Fruit fly (Drosophila melanogaster) whole organism, pupa: ENCODE results near the gene CG10561.

Experiments
- CG10348 ChIP-seq: fragments of 200-800 bp; sonication (Bioruptor generic); IDR thresholded peaks from 2 replicates; pipeline ENCODE4 v1.3.6; 2022; ENCODE audit warnings: missing biosample characterization, missing genetic modification characterization
- CG12605 ChIP-seq: fragments of 200-800 bp; sonication (Bioruptor generic); IDR thresholded peaks from 2 replicates; pipeline ENCODE4 v1.3.6; 2022; ENCODE audit warnings: missing biosample characterization, missing genetic modification characterization
- CG13204 ChIP-seq: fragments of 200-800 bp; sonication (Bioruptor generic); optimal IDR thresholded peaks from 2 replicates; lab custom pipeline; 2018; ENCODE audit warnings: missing biosample characterization, mild to moderate bottlenecking, missing genetic modification characterization, moderate library complexity
- CG14655 ChIP-seq: fragments of 200-800 bp; sonication (Bioruptor generic); optimal IDR thresholded peaks from 3 replicates; lab custom pipeline; 2017; ENCODE audit warnings: mild to moderate bottlenecking, missing biosample characterization, missing genetic modification reagents, missing genetic modification characterization
- CG15710 ChIP-seq: fragments of 200-800 bp; sonication (Bioruptor generic); optimal IDR thresholded peaks from 2 replicates; lab custom pipeline; 2018; ENCODE audit warnings: missing biosample characterization, mild to moderate bottlenecking, missing genetic modification characterization, moderate library complexity
- CG17806 ChIP-seq: fragments of 200-800 bp; sonication (Bioruptor generic); optimal IDR thresholded peaks from 2 replicates; lab custom pipeline; 2018; ENCODE audit warnings: missing biosample characterization, mild to moderate bottlenecking, missing genetic modification characterization, moderate library complexity
- CG32121 ChIP-seq: fragments of 200-800 bp; sonication (Bioruptor generic); IDR thresholded peaks from 2 replicates; pipeline ENCODE4 v1.3.6; 2022; ENCODE audit warnings: missing biosample characterization, missing genetic modification characterization
- CG34367 ChIP-seq: fragments of 200-800 bp; sonication (Bioruptor generic); optimal IDR thresholded peaks from 2 replicates; lab custom pipeline; 2018; ENCODE audit warnings: missing biosample characterization, mild to moderate bottlenecking, missing genetic modification characterization
- CG4496 ChIP-seq: fragments of 200-800 bp; sonication (Bioruptor generic); IDR thresholded peaks from 3 replicates; pipeline ENCODE4 v1.3.6; 2022; ENCODE audit warnings: missing biosample characterization, missing genetic modification characterization
- CG8159 ChIP-seq: fragments of 200-800 bp; sonication (Bioruptor generic); optimal IDR thresholded peaks from 3 replicates; lab custom pipeline; 2018; ENCODE audit warnings: missing biosample characterization, mild to moderate bottlenecking, missing genetic modification characterization, moderate library complexity
- CG8301 ChIP-seq: fragments of 200-800 bp; sonication (Bioruptor generic); optimal IDR thresholded peaks from 2 replicates; lab custom pipeline; 2018; ENCODE audit warnings: missing biosample characterization, mild to moderate bottlenecking, missing genetic modification characterization
- CG9948 ChIP-seq: fragments of 200-800 bp; sonication (Bioruptor generic); optimal IDR thresholded peaks from 2 replicates; lab custom pipeline; 2018; ENCODE audit warnings: missing biosample characterization, mild to moderate bottlenecking, missing genetic modification characterization, moderate library complexity
- D1 ChIP-seq: fragments of 200-800 bp; sonication (Bioruptor generic); optimal IDR thresholded peaks from 2 replicates; lab custom pipeline; 2018; ENCODE audit warnings: missing biosample characterization, mild to moderate bottlenecking, missing genetic modification characterization, moderate library complexity
- EcR ChIP-seq: fragments of 200-800 bp; sonication (Bioruptor generic); optimal IDR thresholded peaks from 3 replicates; lab custom pipeline; 2019; ENCODE audit warnings: missing biosample characterization, missing genetic modification characterization, mild to moderate bottlenecking, moderate library complexity, missing genetic modification reagents
- Ets98B ChIP-seq: fragments of 200-800 bp; sonication (Bioruptor generic); IDR thresholded peaks from 2 replicates; pipeline ENCODE4 v1.3.6; 2022; ENCODE audit warnings: missing biosample characterization, missing genetic modification characterization
- Pif1A ChIP-seq: fragments of 200-800 bp; sonication (Bioruptor generic); optimal IDR thresholded peaks from 3 replicates; lab custom pipeline; 2016; ENCODE audit warnings: missing biosample characterization, missing genetic modification characterization
- Pif1B ChIP-seq: fragments of 200-800 bp; sonication (Bioruptor generic); optimal IDR thresholded peaks from 3 replicates; lab custom pipeline; 2016; ENCODE audit warnings: missing biosample characterization, missing genetic modification characterization
- Snoo ChIP-seq: fragments of 200-800 bp; sonication (Bioruptor generic); optimal IDR thresholded peaks from 3 replicates; lab custom pipeline; 2017; ENCODE audit warnings: missing biosample characterization, mild to moderate bottlenecking, missing genetic modification characterization, inconsistent platforms
- fd96Ca ChIP-seq: fragments of 200-800 bp; sonication (Bioruptor generic); IDR thresholded peaks from 3 replicates; pipeline ENCODE4 v1.3.6; 2022; ENCODE audit warnings: missing biosample characterization, missing genetic modification characterization
- gl ChIP-seq: fragments of 200-800 bp; sonication (Bioruptor generic); optimal IDR thresholded peaks from 2 replicates; lab custom pipeline; 2018; ENCODE audit warnings: missing biosample characterization, mild to moderate bottlenecking, missing genetic modification characterization
- rn ChIP-seq: fragments of 200-800 bp; sonication (Bioruptor generic); IDR thresholded peaks from 2 replicates; pipeline ENCODE4 v1.3.6; 2022; ENCODE audit warnings: missing biosample characterization, missing genetic modification characterization

Gene CG10561

dm6 chr2L:19156737-19157287 lies 42.6 kb downstream of the CG10561 start:
- TF ChIP-seq CG34367 (no peak), CG12605 (GFP tag; lab: Robert Waterston, UW) (no peak), CG10348 (no peak), Pif1B (no peak), D1 (tag; lab: Kevin White, UChicago) (no peak), CG4496 (GFP tag; lab: Robert Waterston, UW) (peak; percentile 28; the same call in 1 of the 3 replicates), CG13204 (no peak), EcR (GFP tag; lab: Kevin White, UChicago) (peak; percentile 94), CG14655 (GFP tag; lab: Kevin White, UChicago) (no peak), gl (tag; lab: Kevin White, UChicago) (no peak)

DNA sequence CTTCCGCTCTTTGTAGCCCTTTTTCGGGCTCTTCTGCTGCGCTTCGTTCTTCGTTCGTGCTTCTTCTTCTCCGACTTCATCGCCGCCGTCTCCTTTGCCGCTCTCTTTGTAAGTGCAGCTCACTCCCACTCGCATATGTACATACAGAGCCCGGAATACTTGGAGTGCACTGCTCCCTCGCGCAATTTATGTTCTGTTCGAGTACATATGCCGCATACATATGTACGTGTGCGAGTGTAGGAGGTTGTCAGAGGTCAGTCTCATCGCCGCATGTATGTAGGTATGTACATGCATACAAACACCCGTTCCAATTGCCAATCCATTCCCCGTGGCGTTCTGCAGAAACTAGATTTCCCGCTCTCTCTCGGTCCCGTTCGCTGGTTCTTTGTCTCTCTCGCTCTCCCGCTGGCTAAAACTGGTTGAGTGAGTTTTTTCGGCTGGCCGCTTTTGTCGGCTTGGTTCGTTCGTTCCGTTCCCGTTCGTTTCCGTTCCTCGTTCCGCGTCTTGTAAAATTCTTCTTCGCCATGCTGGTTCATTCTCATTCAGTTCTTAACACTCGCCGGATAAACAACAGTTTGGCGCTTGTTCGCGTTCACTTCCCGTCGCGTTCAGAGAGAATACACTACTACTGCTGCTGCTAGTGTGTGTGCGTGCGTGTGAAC lies 43.9 kb downstream of the CG10561 start:
- TF ChIP-seq EcR (GFP tag; lab: Kevin White, UChicago) (peak; percentile 99), Pif1B (peak; percentile 24), CG13204 (peak; percentile 43), CG34367 (peak; percentile 6), Ets98B (GFP tag; lab: Robert Waterston, UW) (peak; percentile 61; the same call in 1 of the 2 replicates), CG17806 (peak; percentile 3), D1 (tag; lab: Kevin White, UChicago) (no peak), CG8301 (no peak), fd96Ca (GFP tag; lab: Robert Waterston, UW) (no peak), Pif1A (peak; percentile 52), Snoo (tag; lab: Kevin White, UChicago) (peak; percentile 41), CG8159 (peak; percentile 45), CG12605 (GFP tag; lab: Robert Waterston, UW) (peak; percentile 47; the same call in 1 of the 2 replicates), CG9948 (tag; lab: Kevin White, UChicago) (no peak), CG4496 (GFP tag; lab: Robert Waterston, UW) (peak; percentile 7; the same call in 1 of the 3 replicates)

DNA sequence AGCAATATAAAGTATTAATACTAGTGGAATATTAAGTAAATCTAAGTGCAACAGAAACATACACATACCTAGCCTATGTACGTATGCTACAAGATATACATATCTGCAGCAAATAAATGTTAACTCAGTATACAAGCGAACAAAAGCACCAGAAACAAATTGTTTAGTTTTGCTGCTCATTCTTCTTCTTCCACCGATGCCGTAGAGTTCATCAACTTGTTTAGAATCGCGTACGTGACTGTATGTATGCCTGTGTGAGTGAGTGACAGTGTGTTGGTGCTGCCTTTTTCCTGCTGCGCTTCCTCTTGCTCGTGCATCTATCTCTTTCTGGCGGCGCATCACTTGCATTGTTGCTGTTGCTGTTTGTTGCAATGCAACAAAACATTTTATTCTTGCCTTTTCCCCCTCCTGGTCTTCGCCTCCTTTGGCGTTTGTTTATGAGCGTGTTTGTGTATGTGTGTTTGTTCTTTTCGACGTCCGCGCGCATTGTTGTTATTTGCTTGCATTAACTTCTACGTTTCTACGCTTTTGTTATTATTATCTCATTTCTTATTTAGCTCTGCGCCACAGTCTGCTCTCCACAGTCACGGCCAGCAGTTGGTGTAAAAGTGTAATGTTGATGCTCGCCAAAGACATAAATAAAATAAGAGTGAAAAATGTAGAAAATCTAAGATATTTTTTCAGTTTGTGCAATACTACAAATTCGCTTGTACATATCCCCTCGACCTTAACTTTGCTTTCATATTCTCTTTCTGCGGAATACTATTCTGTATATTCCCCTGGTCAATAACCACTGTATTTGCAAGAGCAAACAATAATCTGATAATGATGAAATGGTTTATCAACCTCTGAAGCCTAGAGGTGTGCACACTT lies 44.7 kb downstream of the CG10561 start:
- peak; percentile 33 for TF ChIP-seq CG17806
- TF ChIP-seq CG12605 (GFP tag; lab: Robert Waterston, UW): no peak
- peak; percentile 61 for TF ChIP-seq CG4496 (GFP tag; lab: Robert Waterston, UW)
- TF ChIP-seq CG14655 (GFP tag; lab: Kevin White, UChicago): peak; percentile 70
- TF ChIP-seq CG34367: no peak
- TF ChIP-seq rn (GFP tag; lab: Robert Waterston, UW): 0 out of 2 replicates have a peak, but pooled peaks have one; percentile 21
- TF ChIP-seq CG15710: peak; percentile 29
- TF ChIP-seq D1 (tag; lab: Kevin White, UChicago): no peak
- peak; percentile 55 for TF ChIP-seq CG32121
- no peak for TF ChIP-seq gl (tag; lab: Kevin White, UChicago)
- peak; percentile 53 for TF ChIP-seq CG8159
- peak; percentile 67; the same call in 2 of the 3 replicates for TF ChIP-seq fd96Ca (GFP tag; lab: Robert Waterston, UW)
- peak; percentile 26 for TF ChIP-seq CG9948 (tag; lab: Kevin White, UChicago)
- TF ChIP-seq Snoo (tag; lab: Kevin White, UChicago): peak; percentile 27
- peak; percentile 43; the same call in 1 of the 2 replicates for TF ChIP-seq Ets98B (GFP tag; lab: Robert Waterston, UW)
- TF ChIP-seq EcR (GFP tag; lab: Kevin White, UChicago): peak; percentile 43
- peak; percentile 51 for TF ChIP-seq Pif1A
- TF ChIP-seq Pif1B: peak; percentile 10
- no peak for TF ChIP-seq CG10348
- no peak for TF ChIP-seq CG13204
- peak; percentile 61 for TF ChIP-seq CG8301

DNA sequence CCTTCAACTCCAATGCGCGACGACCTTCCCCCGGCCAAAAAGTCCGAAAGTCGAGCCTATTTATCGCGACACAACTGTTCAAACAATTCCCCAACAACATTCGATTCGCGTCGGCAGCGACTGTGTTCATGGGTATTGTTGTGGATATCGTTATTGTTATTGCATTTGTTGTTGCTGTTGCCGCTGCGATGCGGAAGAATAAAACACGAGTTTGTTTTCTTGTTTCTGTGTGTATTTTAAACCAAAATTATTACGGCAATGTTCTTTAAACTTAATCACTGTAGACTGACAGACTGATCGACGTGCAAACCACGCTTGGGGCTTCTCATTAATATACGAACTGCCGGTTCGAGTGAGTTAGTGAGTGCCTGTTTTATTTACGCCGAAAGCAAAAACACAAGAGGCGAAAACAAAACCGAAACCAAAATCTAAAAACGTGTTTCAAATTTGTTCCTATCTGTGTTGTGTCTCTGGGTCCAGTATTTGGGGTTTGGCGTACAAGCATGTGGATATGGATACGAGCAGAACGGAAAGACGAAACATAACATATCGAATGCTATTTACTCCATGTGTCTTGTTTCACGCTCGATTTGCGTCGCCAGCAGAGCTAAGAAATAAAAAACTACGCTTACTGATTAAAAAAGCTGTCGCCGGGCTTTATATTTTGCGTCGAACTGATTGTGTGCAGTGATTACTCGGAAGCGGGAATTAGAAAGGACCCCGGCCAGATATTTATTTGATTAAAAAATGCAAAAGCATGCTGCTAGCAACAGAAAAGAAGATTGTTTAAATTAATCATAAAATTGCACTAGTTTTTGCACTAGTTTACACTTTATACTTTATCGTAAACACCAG lies 45.6 kb downstream of the CG10561 start:
- 0 out of 2 replicates have a peak, but pooled peaks have one; percentile 0 for TF ChIP-seq rn (GFP tag; lab: Robert Waterston, UW)
- no peak for TF ChIP-seq CG34367
- no peak for TF ChIP-seq Pif1B
- no peak for TF ChIP-seq Pif1A
- TF ChIP-seq CG15710: no peak
- TF ChIP-seq CG4496 (GFP tag; lab: Robert Waterston, UW): peak; percentile 2; the same call in 1 of the 3 replicates
- TF ChIP-seq CG12605 (GFP tag; lab: Robert Waterston, UW): no peak
- no peak for TF ChIP-seq CG10348
- TF ChIP-seq, all 21 proteins: peak for 2
